Fruit fly (Drosophila melanogaster): Measurements from ENCODE around the gene CG32814.

- TF ChIP-seq dsx (GFP tag; optimal IDR thresholded peaks at IDR 0.05; ENCODE audit: poor library complexity, severe bottlenecking) = no peak
- no peak for TF ChIP-seq CG1621 (tag; optimal IDR thresholded peaks at IDR 0.05)
- TF ChIP-seq Ets21C (GFP tag; optimal IDR thresholded peaks at IDR 0.05) = no peak
- no peak for TF ChIP-seq Sox102F (GFP tag; optimal IDR thresholded peaks at IDR 0.05)
- no peak for TF ChIP-seq CG8119 (GFP tag; IDR thresholded peaks at IDR 0.05)
Measured at dm6 chrX:1063143-1063542, 36.6 kb upstream of the CG32814 start.

Data from whole organism, prepupa.